Worm (Caenorhabditis elegans) whole organism, midembryonic: ENCODE results near the gene C15C8.5.

Experiments
- T22C8.4 ChIP-seq: fragments of 200-800 bp; sonication (Bioruptor generic); IDR thresholded peaks from 2 replicates; pipeline ENCODE4 v1.3.6; 2022; ENCODE audit warnings: missing genetic modification characterization, missing compliant biosample characterization
- cog-1 ChIP-seq: sonication (generic microtip); optimal IDR thresholded peaks from 2 replicates; lab custom pipeline; 2016; ENCODE audit warnings: missing genetic modification characterization, missing compliant biosample characterization
- flt-1 ChIP-seq: fragments of 200-800 bp; sonication (Bioruptor generic); IDR thresholded peaks from 2 replicates; pipeline ENCODE4 v1.3.6; 2022; ENCODE audit warnings: missing genetic modification characterization, missing compliant biosample characterization
- klf-2 ChIP-seq: fragments of 200-800 bp; sonication (Bioruptor generic); conservative IDR thresholded peaks from 2 replicates; pipeline ENCODE4 v1.3.6; 2022; ENCODE audit warnings: missing genetic modification reagents, missing genetic modification characterization, missing compliant biosample characterization
- med-1 ChIP-seq: sonication (generic microtip); optimal IDR thresholded peaks from 2 replicates; lab custom pipeline; 2017; ENCODE audit warnings: missing genetic modification characterization, mild to moderate bottlenecking, missing compliant biosample characterization, antibody characterized with exemption, missing genetic modification reagents; ENCODE audit not compliant: insufficient read depth
- ref-1 ChIP-seq: fragments of 200-800 bp; sonication (Bioruptor generic); conservative IDR thresholded peaks from 2 replicates; pipeline ENCODE4 v1.3.6; 2022; ENCODE audit warnings: missing genetic modification reagents, missing genetic modification characterization, missing compliant biosample characterization
- tab-1 ChIP-seq: fragments of 200-800 bp; sonication (Bioruptor generic); IDR thresholded peaks from 2 replicates; pipeline ENCODE4 v1.3.6; 2022; ENCODE audit warnings: missing genetic modification characterization, missing compliant biosample characterization
- ztf-23 ChIP-seq: fragments of 200-800 bp; sonication (Bioruptor generic); IDR thresholded peaks from 2 replicates; pipeline ENCODE4 v1.3.6; 2022; ENCODE audit warnings: missing genetic modification reagents, missing genetic modification characterization, missing compliant biosample characterization
- ztf-29 ChIP-seq: fragments of 200-800 bp; sonication (Bioruptor generic); IDR thresholded peaks from 2 replicates; pipeline ENCODE4 v1.3.6; 2022; ENCODE audit warnings: missing genetic modification reagents, missing genetic modification characterization, missing compliant biosample characterization

- TF ChIP-seq klf-2 (GFP tag; lab: Robert Waterston, UW) (no peak), ref-1 (GFP tag; lab: Robert Waterston, UW) (no peak), flt-1 (GFP tag; lab: Robert Waterston, UW) (no peak), ztf-23 (GFP tag; lab: Robert Waterston, UW) (no peak), T22C8.4 (GFP tag; lab: Robert Waterston, UW) (no peak), ztf-29 (GFP tag; lab: Robert Waterston, UW) (no peak), cog-1 (no peak), med-1 (GFP tag; lab: Kevin White, UChicago) (no peak), tab-1 (no peak)
These were observed 31.4 kb upstream of the C15C8.5 start, which contains the start of gene str-178 for ce11 chrV:12716447-12716846.
